Fruit fly (Drosophila melanogaster): Measurements from ENCODE around the gene NijA.

- no peak for TF ChIP-seq pdm3 (GFP tag; optimal IDR thresholded peaks at IDR 0.05)
- TF ChIP-seq Hr39 (GFP tag; optimal IDR thresholded peaks at IDR 0.05): no peak
- no peak for TF ChIP-seq Blimp-1 (GFP tag; optimal IDR thresholded peaks at IDR 0.05)
- TF ChIP-seq ss (GFP tag; optimal IDR thresholded peaks at IDR 0.05): no peak
- no peak for TF ChIP-seq Sox15 (GFP tag; optimal IDR thresholded peaks at IDR 0.05)
- no peak for TF ChIP-seq CG8119 (GFP tag; IDR thresholded peaks at IDR 0.05)
- TF ChIP-seq OdsH (GFP tag; optimal IDR thresholded peaks at IDR 0.05): no peak
- TF ChIP-seq Smox (GFP tag; optimal IDR thresholded peaks at IDR 0.05): no peak
- no peak for TF ChIP-seq CG3032 (tag; optimal IDR thresholded peaks at IDR 0.05)
These were observed 4.0 kb downstream of the NijA start, which contains the start of gene CG33493 for dm6 chr3L:10692459-10693217.
